Fruit fly (Drosophila melanogaster) whole organism, embryonic: ENCODE results near the gene Mnn1.

ENCODE experiments used
- Ada2b ChIP-seq: fragments of 200-800 bp; sonication (Bioruptor generic); IDR thresholded peaks from 2 replicates; pipeline ENCODE4 v1.3.6; 2022; ENCODE audit warnings: missing biosample characterization, missing genetic modification characterization
- Awh ChIP-seq: fragments of 200-800 bp; sonication (Bioruptor generic); IDR thresholded peaks from 2 replicates; pipeline ENCODE4, ENCODE4 v1.3.6; 2022; ENCODE audit warnings: missing biosample characterization, missing genetic modification characterization
- CG10366 ChIP-seq: fragments of 200-800 bp; sonication (Bioruptor generic); IDR thresholded peaks from 2 replicates; pipeline ENCODE4 v1.3.6; 2022; ENCODE audit warnings: missing biosample characterization, missing genetic modification characterization
- CG10462 ChIP-seq: fragments of 200-800 bp; sonication (Bioruptor generic); optimal IDR thresholded peaks from 2 replicates; lab custom pipeline; 2016; ENCODE audit warnings: missing biosample characterization, missing genetic modification characterization
- CG10959 ChIP-seq: fragments of 200-800 bp; sonication (Bioruptor generic); IDR thresholded peaks from 2 replicates; pipeline ENCODE4 v1.3.6; 2022; ENCODE audit warnings: missing biosample characterization, missing genetic modification characterization
- CG11398 ChIP-seq: fragments of 200-800 bp; sonication (Bioruptor generic); optimal IDR thresholded peaks from 2 replicates; lab custom pipeline; 2016; ENCODE audit warnings: missing biosample characterization, missing genetic modification characterization
- CG11504 ChIP-seq: fragments of 200-800 bp; sonication (Bioruptor generic); optimal IDR thresholded peaks from 3 replicates; lab custom pipeline; 2019; ENCODE audit warnings: missing biosample characterization, mild to moderate bottlenecking, missing genetic modification characterization, moderate library complexity
- CG14710 ChIP-seq: fragments of 200-800 bp; sonication (Bioruptor generic); optimal IDR thresholded peaks from 3 replicates; lab custom pipeline; 2019; ENCODE audit warnings: missing biosample characterization, mild to moderate bottlenecking, missing genetic modification characterization, moderate library complexity
- CG15269 ChIP-seq: fragments of 200-800 bp; sonication (Bioruptor generic); optimal IDR thresholded peaks from 2 replicates; lab custom pipeline; 2018; ENCODE audit warnings: missing biosample characterization, mild to moderate bottlenecking, missing genetic modification characterization, moderate library complexity
- CG17612 ChIP-seq: fragments of 200-800 bp; sonication (Bioruptor generic); IDR thresholded peaks from 2 replicates; pipeline ENCODE4 v1.3.6; 2022; ENCODE audit warnings: missing biosample characterization, missing genetic modification characterization
- CG1792 ChIP-seq: fragments of 200-800 bp; sonication (Bioruptor generic); optimal IDR thresholded peaks from 2 replicates; lab custom pipeline; 2016; ENCODE audit warnings: missing biosample characterization, missing genetic modification characterization
- CG30403 ChIP-seq: fragments of 200-800 bp; sonication (Bioruptor generic); optimal IDR thresholded peaks from 3 replicates; lab custom pipeline; 2016; ENCODE audit warnings: missing biosample characterization, missing genetic modification characterization
- CG32767 ChIP-seq: fragments of 200-800 bp; sonication (Bioruptor generic); IDR thresholded peaks from 2 replicates; pipeline ENCODE4 v1.3.6; 2022; ENCODE audit warnings: missing biosample characterization, missing genetic modification characterization
- CG4404 ChIP-seq: fragments of 200-800 bp; sonication (Bioruptor generic); IDR thresholded peaks from 2 replicates; pipeline ENCODE4 v1.3.6; 2022; ENCODE audit warnings: missing biosample characterization, missing genetic modification characterization
- CG4424 ChIP-seq: fragments of 200-800 bp; sonication (Bioruptor generic); optimal IDR thresholded peaks from 3 replicates; lab custom pipeline; 2016; ENCODE audit warnings: missing biosample characterization, missing genetic modification characterization
- CG7357 ChIP-seq: fragments of 200-800 bp; sonication (Bioruptor generic); IDR thresholded peaks from 3 replicates; pipeline ENCODE4 v1.3.6; 2022; ENCODE audit warnings: missing biosample characterization, missing genetic modification characterization
- CG7745 ChIP-seq: fragments of 200-800 bp; sonication (Bioruptor generic); optimal IDR thresholded peaks from 2 replicates; lab custom pipeline; 2018; ENCODE audit warnings: missing biosample characterization, mild to moderate bottlenecking, missing genetic modification characterization, moderate library complexity
- CoRest ChIP-seq: fragments of 200-800 bp; sonication (Bioruptor generic); optimal IDR thresholded peaks from 3 replicates; lab custom pipeline; 2018; ENCODE audit warnings: missing biosample characterization, mild to moderate bottlenecking, missing genetic modification characterization, moderate library complexity
- D ChIP-seq, 2 experiments: fragments of 200-800 bp in 1 of 2; fragments of >200 bp in 1 of 2; sonication (Bioruptor generic) in 1 of 2; optimal IDR thresholded peaks; 2 replicates in 1 of 2; 3 replicates in 1 of 2; lab custom pipeline; 2017; ENCODE audit warnings: mild to moderate bottlenecking in 1 of 2, missing biosample characterization in 1 of 2, missing genetic modification characterization in 1 of 2, missing genetic modification reagents in 1 of 2
- GATAe ChIP-seq: fragments of 200-800 bp; sonication (Bioruptor generic); conservative IDR thresholded peaks from 2 replicates; pipeline ENCODE4 v1.3.6; 2022; ENCODE audit warnings: missing biosample characterization, missing genetic modification characterization
- H2.0 ChIP-seq: fragments of 200-800 bp; sonication (Bioruptor generic); IDR thresholded peaks from 2 replicates; pipeline ENCODE4 v1.3.6; 2022; ENCODE audit warnings: missing biosample characterization, missing genetic modification characterization
- HLH54F ChIP-seq: fragments of 200-800 bp; sonication (Bioruptor generic); optimal IDR thresholded peaks from 3 replicates; lab custom pipeline; 2016; ENCODE audit warnings: missing biosample characterization, missing genetic modification characterization
- Max ChIP-seq: fragments of 200-800 bp; sonication (Bioruptor generic); optimal IDR thresholded peaks from 2 replicates; lab custom pipeline; 2016; ENCODE audit warnings: missing biosample characterization, mild to moderate bottlenecking, missing genetic modification characterization
- Opbp ChIP-seq: fragments of 200-800 bp; sonication (Bioruptor generic); IDR thresholded peaks from 3 replicates; pipeline ENCODE4 v1.3.6; 2022; ENCODE audit warnings: missing biosample characterization, missing genetic modification characterization; ENCODE audit not compliant: partially characterized antibody
- Sox102F ChIP-seq: fragments of 200-800 bp; sonication (Bioruptor generic); optimal IDR thresholded peaks from 2 replicates; lab custom pipeline; 2018; ENCODE audit warnings: missing biosample characterization, mild to moderate bottlenecking, missing genetic modification characterization, moderate library complexity
- ac ChIP-seq: fragments of 200-800 bp; sonication (Bioruptor generic); optimal IDR thresholded peaks from 3 replicates; lab custom pipeline; 2017; ENCODE audit warnings: missing biosample characterization, mild to moderate bottlenecking, missing genetic modification characterization
- ara ChIP-seq: fragments of 200-800 bp; sonication (Bioruptor generic); IDR thresholded peaks from 2 replicates; pipeline ENCODE4 v1.3.6; 2022; ENCODE audit warnings: missing biosample characterization, missing genetic modification characterization
- ato ChIP-seq: fragments of 200-800 bp; sonication (Bioruptor generic); IDR thresholded peaks from 2 replicates; pipeline ENCODE4 v1.3.6; 2022; ENCODE audit warnings: missing biosample characterization, missing genetic modification characterization; ENCODE audit not compliant: partially characterized antibody
- bab2 ChIP-seq: fragments of 200-800 bp; sonication (Bioruptor generic); optimal IDR thresholded peaks from 2 replicates; lab custom pipeline; 2016; ENCODE audit warnings: missing biosample characterization, missing genetic modification characterization
- bsh ChIP-seq, 2 experiments: fragments of 200-800 bp; sonication (Bioruptor generic); optimal IDR thresholded peaks; 2 replicates each; lab custom pipeline; 2017 to 2018; ENCODE audit warnings: mild to moderate bottlenecking in 2 of 2, missing biosample characterization in 2 of 2, missing genetic modification characterization in 2 of 2, moderate library complexity in 1 of 2
- ci ChIP-seq: fragments of 200-800 bp; sonication (Bioruptor generic); IDR thresholded peaks from 3 replicates; pipeline ENCODE4 v1.3.6; 2022; ENCODE audit warnings: missing biosample characterization, missing genetic modification characterization
- dpn ChIP-seq, 2 experiments: fragments of 200-800 bp; sonication (Bioruptor generic); optimal IDR thresholded peaks; 3 replicates each; lab custom pipeline; 2016; ENCODE audit warnings: missing biosample characterization in 2 of 2, missing genetic modification characterization in 2 of 2
- fd102C ChIP-seq: fragments of 200-800 bp; sonication (Bioruptor generic); optimal IDR thresholded peaks from 2 replicates; lab custom pipeline; 2018; ENCODE audit warnings: missing biosample characterization, mild to moderate bottlenecking, missing genetic modification characterization, moderate library complexity
- gce ChIP-seq: fragments of 200-800 bp; sonication (Bioruptor generic); IDR thresholded peaks from 3 replicates; pipeline ENCODE4 v1.3.6; 2022; ENCODE audit warnings: missing biosample characterization, missing genetic modification characterization
- grn ChIP-seq: fragments of 200-800 bp; sonication (Bioruptor generic); optimal IDR thresholded peaks from 3 replicates; lab custom pipeline; 2017; ENCODE audit warnings: missing biosample characterization, missing genetic modification characterization
- gsb-n ChIP-seq: fragments of 200-800 bp; sonication (Bioruptor generic); optimal IDR thresholded peaks from 3 replicates; lab custom pipeline; 2018; ENCODE audit warnings: missing biosample characterization, mild to moderate bottlenecking, missing genetic modification characterization
- ind ChIP-seq: fragments of 200-800 bp; sonication (Bioruptor generic); optimal IDR thresholded peaks from 3 replicates; lab custom pipeline; 2016; ENCODE audit warnings: missing biosample characterization, missing genetic modification characterization
- jigr1 ChIP-seq: fragments of 200-800 bp; sonication (Bioruptor generic); IDR thresholded peaks from 3 replicates; pipeline ENCODE4 v1.3.6; 2022; ENCODE audit warnings: missing biosample characterization, missing genetic modification characterization
- lov ChIP-seq, 2 experiments: fragments of 200-800 bp in 1 of 2; fragments of >200 bp in 1 of 2; sonication (Bioruptor generic) in 1 of 2; IDR thresholded peaks in 1 of 2; optimal IDR thresholded peaks in 1 of 2; 2 replicates in 1 of 2; 3 replicates in 1 of 2; pipeline versions ENCODE4 v1.3.6 to Lab custom; 2017 to 2022; ENCODE audit warnings: missing biosample characterization in 1 of 2, missing genetic modification characterization in 1 of 2
- pfk ChIP-seq: fragments of 200-800 bp; sonication (Bioruptor generic); optimal IDR thresholded peaks from 2 replicates; lab custom pipeline; 2018; ENCODE audit warnings: missing biosample characterization, mild to moderate bottlenecking, missing genetic modification characterization, moderate library complexity
- pros ChIP-seq: fragments of 200-800 bp; sonication (Bioruptor generic); optimal IDR thresholded peaks from 3 replicates; lab custom pipeline; 2019; ENCODE audit warnings: missing biosample characterization, mild to moderate bottlenecking, missing genetic modification characterization, moderate library complexity
- row ChIP-seq: fragments of 200-800 bp; sonication (Bioruptor generic); IDR thresholded peaks from 3 replicates; pipeline ENCODE4 v1.3.6; 2022; ENCODE audit warnings: missing biosample characterization, missing genetic modification characterization
- sc ChIP-seq, 3 experiments: fragments of >200 bp in 2 of 3; fragments of 200-800 bp in 1 of 3; sonication (Bioruptor generic) in 1 of 3; optimal IDR thresholded peaks; 2 replicates in 2 of 3; 3 replicates in 1 of 3; lab custom pipeline; 2017; ENCODE audit warnings: mild to moderate bottlenecking in 1 of 3, missing biosample characterization in 1 of 3, missing genetic modification characterization in 1 of 3, missing genetic modification reagents in 1 of 3
- sens ChIP-seq: fragments of 200-800 bp; sonication (Bioruptor generic); peaks from one replicate; lab custom pipeline; 2016; ENCODE audit warnings: missing biosample characterization, missing genetic modification characterization
- sisA ChIP-seq: fragments of 200-800 bp; sonication (Bioruptor generic); IDR thresholded peaks from 2 replicates; pipeline ENCODE4 v1.3.6; 2022; ENCODE audit warnings: missing biosample characterization, missing genetic modification characterization
- sob ChIP-seq: fragments of 200-800 bp; sonication (Bioruptor generic); IDR thresholded peaks from 2 replicates; pipeline ENCODE4 v1.3.6; 2022; ENCODE audit warnings: missing biosample characterization, missing genetic modification characterization
- vvl ChIP-seq: fragments of 200-800 bp; sonication (Bioruptor generic); IDR thresholded peaks from 2 replicates; pipeline ENCODE4 v1.3.6; 2022; ENCODE audit warnings: missing biosample characterization, missing genetic modification characterization
- zfh1 ChIP-seq: fragments of 200-800 bp; sonication (Bioruptor generic); IDR thresholded peaks from 3 replicates; pipeline ENCODE4 v1.3.6; 2022; ENCODE audit warnings: missing biosample characterization, missing genetic modification characterization
- zfh2 ChIP-seq: fragments of 200-800 bp; sonication (Bioruptor generic); optimal IDR thresholded peaks from 2 replicates; lab custom pipeline; 2016; ENCODE audit warnings: missing biosample characterization, missing genetic modification characterization

The Mnn1 gene

DNA sequence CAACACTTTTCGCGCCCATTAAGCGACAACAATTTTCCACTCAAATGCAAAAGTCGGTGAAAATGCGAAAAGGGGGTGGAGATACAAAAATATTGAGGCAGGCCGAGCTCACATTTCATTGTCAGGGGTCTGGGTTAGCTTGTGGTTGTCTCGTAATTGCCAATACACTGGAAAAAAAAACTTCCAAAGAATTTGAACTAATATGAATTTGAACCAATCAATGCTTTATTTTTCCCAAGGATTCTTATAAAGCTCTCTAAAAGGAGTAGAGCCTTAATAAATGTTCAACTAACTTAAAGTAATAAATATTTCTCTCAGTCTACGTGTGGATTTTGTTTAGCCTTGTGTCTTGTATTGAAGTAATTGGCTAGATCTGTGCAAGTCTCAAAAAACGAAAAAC, 16.9 kb downstream of the Mnn1 start (continued):
- peak; percentile 13; the same call in 1 of the 2 replicates for TF ChIP-seq sisA (GFP tag; lab: Robert Waterston, UW)
- TF ChIP-seq sens (GFP tag; lab: Kevin White, UChicago): peak; percentile 76
- 0 out of 2 replicates have a peak, but pooled peaks have one; percentile 13 for TF ChIP-seq vvl
- TF ChIP-seq row (GFP tag; lab: Robert Waterston, UW): peak; percentile 47; the same call in 2 of the 3 replicates
- TF ChIP-seq Sox102F: peak; percentile 48
- peak; percentile 34 for TF ChIP-seq CG14710
- TF ChIP-seq ind (GFP tag; lab: Kevin White, UChicago): peak; percentile 21
- peak; percentile 18; the same call in 1 of the 2 replicates for TF ChIP-seq Ada2b (GFP tag; lab: Robert Waterston, UW)
- no peak for TF ChIP-seq CG17612 (GFP tag; lab: Robert Waterston, UW)
- 0 out of 2 replicates have a peak, but pooled peaks have one; percentile 16 for TF ChIP-seq H2.0 (GFP tag; lab: Robert Waterston, UW)
- peak; percentile 29 for TF ChIP-seq CG15269
- peak; percentile 40; the same call in 1 of the 2 replicates for TF ChIP-seq Awh (GFP tag; lab: Robert Waterston, UW)
- no peak for TF ChIP-seq lov (optimal IDR thresholded peaks at IDR 0.05; lab: Kevin White, UChicago)
- TF ChIP-seq lov (GFP tag; IDR thresholded peaks at IDR 0.05; lab: Robert Waterston, UW): 0 out of 3 replicates have a peak, but pooled peaks have one; percentile 51
- no peak for TF ChIP-seq CG1792
- 0 out of 3 replicates have a peak, but pooled peaks have one; percentile 29 for TF ChIP-seq ci (GFP tag; lab: Robert Waterston, UW)
- TF ChIP-seq dpn (GFP tag; optimal IDR thresholded peaks at IDR 0.05; lab: Kevin White, UChicago): peak in 1 of 2 experiments; percentile 20
- TF ChIP-seq CG7745 (tag; lab: Kevin White, UChicago): no peak
- peak; percentile 61 for TF ChIP-seq CG11504 (tag; lab: Kevin White, UChicago)
- TF ChIP-seq CoRest: peak; percentile 5
- no peak for TF ChIP-seq CG11398
- no peak for TF ChIP-seq ara (GFP tag; lab: Robert Waterston, UW)
- TF ChIP-seq gsb-n: no peak
- TF ChIP-seq CG32767: no peak
- TF ChIP-seq D (optimal IDR thresholded peaks at IDR 0.05; lab: Kevin White, UChicago): no peak
- TF ChIP-seq D (GFP tag; optimal IDR thresholded peaks at IDR 0.05; lab: Kevin White, UChicago): peak; percentile 8

DNA sequence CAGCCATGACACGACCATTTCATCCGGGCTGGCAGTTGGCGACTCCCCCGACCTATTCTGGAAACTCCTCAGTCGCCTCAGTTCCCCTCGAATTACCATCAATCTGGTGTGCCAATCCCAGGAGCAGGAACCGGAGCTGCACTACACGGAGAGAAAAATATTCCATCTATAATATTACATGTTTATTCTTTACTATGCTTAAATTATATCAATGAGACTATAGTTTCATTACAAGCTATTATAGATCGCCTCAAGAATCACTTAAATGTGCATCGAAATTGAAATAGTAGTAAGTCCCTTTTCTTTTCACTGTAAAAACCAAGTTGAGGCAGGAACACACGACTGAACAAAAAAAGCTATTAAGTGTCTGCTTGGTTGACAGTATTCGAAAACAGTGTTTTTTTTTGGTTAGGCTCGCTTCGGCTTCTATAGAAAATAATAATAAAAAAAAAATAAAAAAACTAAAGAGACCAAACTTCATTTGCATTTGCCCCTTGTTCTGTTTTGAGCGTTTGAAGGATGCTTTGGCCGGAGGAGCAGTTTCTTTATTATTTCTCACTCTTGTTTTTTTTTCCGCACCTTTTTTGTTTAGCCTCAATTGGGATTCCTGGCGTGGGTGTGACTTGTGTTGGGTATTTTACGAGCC, 20.1 kb downstream of the Mnn1 start:
- no peak for TF ChIP-seq CG10462 (GFP tag; lab: Kevin White, UChicago)
- TF ChIP-seq grn: no peak
- TF ChIP-seq CG10366: no peak
- no peak for TF ChIP-seq jigr1
- no peak for TF ChIP-seq CG7357 (GFP tag; lab: Robert Waterston, UW)
- no peak for TF ChIP-seq sob
- no peak for TF ChIP-seq bab2
- TF ChIP-seq pros: no peak
- 0 out of 3 replicates have a peak, but pooled peaks have one; percentile 35 for TF ChIP-seq zfh1 (GFP tag; lab: Robert Waterston, UW)
- TF ChIP-seq pfk (GFP tag; lab: Kevin White, UChicago): no peak
- TF ChIP-seq zfh2 (GFP tag; lab: Kevin White, UChicago): no peak
- peak; percentile 19 to 61 for TF ChIP-seq bsh (GFP tag; optimal IDR thresholded peaks at IDR 0.05; lab: Kevin White, UChicago)
- no peak for TF ChIP-seq CG4424 (GFP tag; lab: Kevin White, UChicago)
- 0 out of 2 replicates have a peak, but pooled peaks have one; percentile 11 for TF ChIP-seq CG4404 (GFP tag; lab: Robert Waterston, UW)
- no peak for TF ChIP-seq sc (optimal IDR thresholded peaks at IDR 0.05; lab: Kevin White, UChicago)
- no peak for TF ChIP-seq sc (GFP tag; optimal IDR thresholded peaks at IDR 0.05; lab: Kevin White, UChicago)
- 0 out of 3 replicates have a peak, but pooled peaks have one; percentile 34 for TF ChIP-seq row (GFP tag; lab: Robert Waterston, UW)
- no peak for TF ChIP-seq gce (GFP tag; lab: Robert Waterston, UW)
- TF ChIP-seq Max (GFP tag; lab: Kevin White, UChicago): no peak
- no peak for TF ChIP-seq GATAe (GFP tag; lab: Robert Waterston, UW)
- TF ChIP-seq ato (GFP tag; lab: Robert Waterston, UW): no peak
- no peak for TF ChIP-seq HLH54F
- no peak for TF ChIP-seq CG10959 (GFP tag; lab: Robert Waterston, UW)
- TF ChIP-seq CG30403 (GFP tag; lab: Kevin White, UChicago): no peak
- no peak for TF ChIP-seq fd102C (GFP tag; lab: Kevin White, UChicago)
- TF ChIP-seq Opbp (GFP tag; lab: Robert Waterston, UW): no peak
- no peak for TF ChIP-seq ac (GFP tag; lab: Kevin White, UChicago)
